Fruit fly (Drosophila melanogaster) whole organism, wandering third instar larva: ENCODE measurements around the gene RpS28a.

Experiments
- CrebA ChIP-seq: fragments of 200-800 bp; sonication (Bioruptor generic); optimal IDR thresholded peaks from 2 replicates; lab custom pipeline; 2016; ENCODE audit warnings: missing biosample characterization, mild to moderate bottlenecking, missing genetic modification characterization, borderline replicate concordance
- Hr78 ChIP-seq: fragments of >200 bp; optimal IDR thresholded peaks from 2 replicates; lab custom pipeline; 2017; ENCODE audit warnings: missing biosample characterization, missing genetic modification characterization
- br ChIP-seq: fragments of 200-800 bp; sonication (Bioruptor generic); optimal IDR thresholded peaks from 2 replicates; lab custom pipeline; 2016; ENCODE audit warnings: missing biosample characterization, missing genetic modification characterization
- brk ChIP-seq: fragments of 200-800 bp; sonication (Bioruptor generic); optimal IDR thresholded peaks from 2 replicates; lab custom pipeline; 2016; ENCODE audit warnings: missing biosample characterization, mild to moderate bottlenecking, missing genetic modification characterization
- pan ChIP-seq: fragments of >200 bp; optimal IDR thresholded peaks from 2 replicates; lab custom pipeline; 2017

DNA sequence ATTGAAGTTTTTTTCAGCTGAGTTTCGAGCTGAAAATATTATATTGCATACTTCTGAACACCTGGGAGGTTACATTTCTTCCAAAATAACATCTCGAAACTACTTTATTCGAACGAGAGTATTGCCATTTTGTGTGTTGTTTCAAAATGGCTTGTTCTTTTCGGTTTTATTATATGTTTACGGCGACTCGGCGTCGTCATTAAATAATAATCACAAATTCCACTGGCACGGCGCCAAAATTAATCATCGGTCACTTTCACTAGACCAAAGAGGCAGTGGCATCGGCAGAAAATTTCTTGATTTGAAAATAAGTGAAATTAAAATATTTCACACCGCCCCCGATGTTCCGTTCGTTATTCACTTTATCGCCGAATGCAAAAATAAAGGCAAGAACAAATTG is 28.0 kb upstream of the RpS28a start:
- TF ChIP-seq CrebA (GFP tag; lab: Kevin White, UChicago) (no peak), brk (GFP tag; lab: Kevin White, UChicago) (no peak), br (GFP tag; lab: Kevin White, UChicago) (no peak), pan (lab: Kevin White, UChicago) (no peak), Hr78 (GFP tag; lab: Kevin White, UChicago) (no peak)
